Fruit fly (Drosophila melanogaster) whole organism, embryonic: ENCODE measurements around the gene Lamtor3.
A peak's percentile ranks its signal among the peaks of the same experiment; 100 is the strongest.

Source experiments
- Abd-B ChIP-seq: fragments of 200-800 bp; sonication (Bioruptor generic); optimal IDR thresholded peaks from 2 replicates; lab custom pipeline; 2018; ENCODE audit warnings: missing biosample characterization, mild to moderate bottlenecking, missing genetic modification characterization, moderate library complexity
- Adf1 ChIP-seq: fragments of 200-800 bp; sonication (Bioruptor generic); IDR thresholded peaks from 2 replicates; pipeline ENCODE4 v1.3.6; 2022; ENCODE audit warnings: missing biosample characterization, missing genetic modification characterization
- Atf6 ChIP-seq: fragments of 200-800 bp; sonication (Bioruptor generic); IDR thresholded peaks from 2 replicates; pipeline ENCODE4 v1.3.6; 2022; ENCODE audit warnings: missing biosample characterization, missing genetic modification characterization
- C15 ChIP-seq: fragments of 200-800 bp; sonication (Bioruptor generic); IDR thresholded peaks from 3 replicates; pipeline ENCODE4 v1.3.6; 2022; ENCODE audit warnings: missing biosample characterization, missing genetic modification characterization
- CG10543 ChIP-seq: fragments of 200-800 bp; sonication (Bioruptor generic); optimal IDR thresholded peaks from 3 replicates; lab custom pipeline; 2017; ENCODE audit warnings: missing biosample characterization, mild to moderate bottlenecking, missing genetic modification characterization, moderate library complexity
- CG12299 ChIP-seq: fragments of 200-800 bp; sonication (Bioruptor generic); optimal IDR thresholded peaks from 2 replicates; lab custom pipeline; 2018; ENCODE audit warnings: missing biosample characterization, mild to moderate bottlenecking, missing genetic modification characterization
- CG14441 ChIP-seq: fragments of 200-800 bp; sonication (Bioruptor generic); IDR thresholded peaks from 2 replicates; pipeline ENCODE4 v1.3.6; 2022; ENCODE audit warnings: missing biosample characterization, missing genetic modification characterization
- CG14965 ChIP-seq: fragments of 200-800 bp; sonication (Bioruptor generic); optimal IDR thresholded peaks from 2 replicates; lab custom pipeline; 2016; ENCODE audit warnings: missing biosample characterization, missing genetic modification characterization, borderline replicate concordance
- CG1603 ChIP-seq: fragments of 200-800 bp; sonication (Bioruptor generic); optimal IDR thresholded peaks from 2 replicates; lab custom pipeline; 2019; ENCODE audit warnings: missing biosample characterization, mild to moderate bottlenecking, missing genetic modification characterization, moderate library complexity
- CG17361 ChIP-seq: fragments of 200-800 bp; sonication (Bioruptor generic); IDR thresholded peaks from 3 replicates; pipeline ENCODE4 v1.3.6; 2022; ENCODE audit warnings: missing biosample characterization, missing genetic modification characterization
- CG17612 ChIP-seq: fragments of 200-800 bp; sonication (Bioruptor generic); IDR thresholded peaks from 2 replicates; pipeline ENCODE4 v1.3.6; 2022; ENCODE audit warnings: missing biosample characterization, missing genetic modification characterization
- CG1792 ChIP-seq: fragments of 200-800 bp; sonication (Bioruptor generic); optimal IDR thresholded peaks from 2 replicates; lab custom pipeline; 2016; ENCODE audit warnings: missing biosample characterization, missing genetic modification characterization
- CG18476 ChIP-seq: fragments of 200-800 bp; sonication (Bioruptor generic); optimal IDR thresholded peaks from 2 replicates; lab custom pipeline; 2016; ENCODE audit warnings: missing biosample characterization, mild to moderate bottlenecking, missing genetic modification characterization
- CG2199 ChIP-seq: fragments of 200-800 bp; sonication (Bioruptor generic); IDR thresholded peaks from 3 replicates; pipeline ENCODE4 v1.3.6; 2022; ENCODE audit warnings: missing biosample characterization, missing genetic modification characterization
- CG2202 ChIP-seq: fragments of 200-800 bp; sonication (Bioruptor generic); optimal IDR thresholded peaks from 2 replicates; lab custom pipeline; 2018; ENCODE audit warnings: missing biosample characterization, mild to moderate bottlenecking, missing genetic modification characterization
- CG2678 ChIP-seq: fragments of 200-800 bp; sonication (Bioruptor generic); optimal IDR thresholded peaks from 3 replicates; lab custom pipeline; 2019; ENCODE audit warnings: missing biosample characterization, mild to moderate bottlenecking, missing genetic modification characterization, moderate library complexity
- CG2712 ChIP-seq: fragments of 200-800 bp; optimal IDR thresholded peaks from 3 replicates; lab custom pipeline; 2019; ENCODE audit warnings: missing biosample characterization, mild to moderate bottlenecking, missing genetic modification characterization, moderate library complexity
- CG2889 ChIP-seq: fragments of 200-800 bp; sonication (Bioruptor generic); IDR thresholded peaks from 3 replicates; pipeline ENCODE4 v1.3.6; 2022; ENCODE audit warnings: missing biosample characterization, missing genetic modification characterization
- CG3995 ChIP-seq: fragments of 200-800 bp; sonication (Bioruptor generic); optimal IDR thresholded peaks from 3 replicates; lab custom pipeline; 2016; ENCODE audit warnings: missing biosample characterization, missing genetic modification characterization
- CG4282 ChIP-seq: fragments of 200-800 bp; sonication (Bioruptor generic); optimal IDR thresholded peaks from 2 replicates; lab custom pipeline; 2016; ENCODE audit warnings: missing biosample characterization, missing genetic modification characterization
- Dip3 ChIP-seq: fragments of 200-800 bp; sonication (Bioruptor generic); optimal IDR thresholded peaks from 3 replicates; lab custom pipeline; 2016; ENCODE audit warnings: missing biosample characterization, missing genetic modification characterization
- ERR ChIP-seq: fragments of 200-800 bp; sonication (Bioruptor generic); optimal IDR thresholded peaks from 2 replicates; lab custom pipeline; 2016; ENCODE audit warnings: missing biosample characterization, missing genetic modification characterization
- Hr51 ChIP-seq, 2 experiments: fragments of 200-800 bp; sonication (Bioruptor generic); optimal IDR thresholded peaks; 2 replicates in 1 of 2; 3 replicates in 1 of 2; lab custom pipeline; 2016 to 2018; ENCODE audit warnings: missing biosample characterization in 2 of 2, missing genetic modification characterization in 2 of 2, mild to moderate bottlenecking in 1 of 2, moderate library complexity in 1 of 2
- Jarid2 ChIP-seq: fragments of 200-800 bp; sonication (Bioruptor generic); optimal IDR thresholded peaks from 3 replicates; lab custom pipeline; 2017; ENCODE audit warnings: mild to moderate bottlenecking, missing biosample characterization, missing genetic modification reagents, missing genetic modification characterization
- Opbp ChIP-seq: fragments of 200-800 bp; sonication (Bioruptor generic); IDR thresholded peaks from 3 replicates; pipeline ENCODE4 v1.3.6; 2022; ENCODE audit warnings: missing biosample characterization, missing genetic modification characterization; ENCODE audit not compliant: partially characterized antibody
- Scr ChIP-seq: fragments of 200-800 bp; sonication (Bioruptor generic); IDR thresholded peaks from 2 replicates; pipeline ENCODE4 v1.3.6; 2022; ENCODE audit warnings: missing biosample characterization, missing genetic modification characterization; ENCODE audit not compliant: partially characterized antibody
- Spps ChIP-seq: fragments of 200-800 bp; sonication (Bioruptor generic); optimal IDR thresholded peaks from 2 replicates; lab custom pipeline; 2018; ENCODE audit warnings: missing biosample characterization, mild to moderate bottlenecking, missing genetic modification characterization
- Stat92E ChIP-seq, 3 experiments: fragments of >200 bp in 2 of 3; fragments of 200-800 bp in 1 of 3; sonication (Bioruptor generic) in 1 of 3; optimal IDR thresholded peaks; 2 replicates each; lab custom pipeline; 2017 to 2019; ENCODE audit warnings: missing biosample characterization in 3 of 3, missing genetic modification characterization in 3 of 3, mild to moderate bottlenecking in 1 of 3, moderate library complexity in 1 of 3
- abd-A ChIP-seq: fragments of 200-800 bp; sonication (Bioruptor generic); optimal IDR thresholded peaks from 3 replicates; lab custom pipeline; 2019; ENCODE audit warnings: missing biosample characterization, mild to moderate bottlenecking, missing genetic modification characterization, moderate library complexity
- ara ChIP-seq: fragments of 200-800 bp; sonication (Bioruptor generic); IDR thresholded peaks from 2 replicates; pipeline ENCODE4 v1.3.6; 2022; ENCODE audit warnings: missing biosample characterization, missing genetic modification characterization
- bcd ChIP-seq: fragments of 200-800 bp; sonication (Bioruptor generic); optimal IDR thresholded peaks from 2 replicates; lab custom pipeline; 2017; ENCODE audit warnings: missing biosample characterization, mild to moderate bottlenecking, missing genetic modification characterization
- bsh ChIP-seq, 2 experiments: fragments of 200-800 bp; sonication (Bioruptor generic); optimal IDR thresholded peaks; 2 replicates each; lab custom pipeline; 2017 to 2018; ENCODE audit warnings: mild to moderate bottlenecking in 2 of 2, missing biosample characterization in 2 of 2, missing genetic modification characterization in 2 of 2, moderate library complexity in 1 of 2
- cato ChIP-seq: fragments of 200-800 bp; sonication (Bioruptor generic); optimal IDR thresholded peaks from 2 replicates; lab custom pipeline; 2016; ENCODE audit warnings: missing biosample characterization, missing genetic modification characterization, borderline replicate concordance
- crol ChIP-seq: fragments of 200-800 bp; sonication (Bioruptor generic); IDR thresholded peaks from 2 replicates; pipeline ENCODE4 v1.3.6; 2022; ENCODE audit warnings: missing biosample characterization, missing genetic modification characterization
- dm ChIP-seq: fragments of 200-800 bp; sonication (Bioruptor generic); optimal IDR thresholded peaks from 3 replicates; lab custom pipeline; 2016; ENCODE audit warnings: missing biosample characterization, missing genetic modification characterization
- dpn ChIP-seq, 2 experiments: fragments of 200-800 bp; sonication (Bioruptor generic); optimal IDR thresholded peaks; 3 replicates each; lab custom pipeline; 2016; ENCODE audit warnings: missing biosample characterization in 2 of 2, missing genetic modification characterization in 2 of 2
- ftz-f1 ChIP-seq: fragments of 200-800 bp; sonication (Bioruptor generic); optimal IDR thresholded peaks from 2 replicates; lab custom pipeline; 2016; ENCODE audit warnings: missing biosample characterization, missing genetic modification characterization
- gcm ChIP-seq: fragments of 200-800 bp; sonication (Bioruptor generic); optimal IDR thresholded peaks from 2 replicates; lab custom pipeline; 2019; ENCODE audit warnings: missing biosample characterization, mild to moderate bottlenecking, missing genetic modification characterization, moderate library complexity
- gfzf ChIP-seq: fragments of 200-800 bp; sonication (Bioruptor generic); optimal IDR thresholded peaks from 2 replicates; lab custom pipeline; 2016; ENCODE audit warnings: missing biosample characterization, mild to moderate bottlenecking, missing genetic modification characterization, moderate library complexity
- gro ChIP-seq: fragments of 200-800 bp; sonication (Bioruptor generic); optimal IDR thresholded peaks from 2 replicates; lab custom pipeline; 2016; ENCODE audit warnings: missing biosample characterization, missing genetic modification characterization
- knrl ChIP-seq: fragments of 200-800 bp; sonication (Bioruptor generic); IDR thresholded peaks from 3 replicates; pipeline ENCODE4 v1.3.6; 2022; ENCODE audit warnings: missing biosample characterization, missing genetic modification characterization; ENCODE audit not compliant: partially characterized antibody
- lilli ChIP-seq: fragments of 200-800 bp; sonication (Bioruptor generic); optimal IDR thresholded peaks from 3 replicates; lab custom pipeline; 2016; ENCODE audit warnings: missing biosample characterization, missing genetic modification characterization
- pros ChIP-seq: fragments of 200-800 bp; sonication (Bioruptor generic); optimal IDR thresholded peaks from 3 replicates; lab custom pipeline; 2019; ENCODE audit warnings: missing biosample characterization, mild to moderate bottlenecking, missing genetic modification characterization, moderate library complexity
- pzg ChIP-seq: fragments of 200-800 bp; sonication (Bioruptor generic); optimal IDR thresholded peaks from 3 replicates; lab custom pipeline; 2018; ENCODE audit warnings: missing biosample characterization, mild to moderate bottlenecking, missing genetic modification characterization, moderate library complexity
- sim ChIP-seq: fragments of 200-800 bp; sonication (Bioruptor generic); IDR thresholded peaks from 2 replicates; pipeline ENCODE4 v1.3.6; 2022; ENCODE audit warnings: missing biosample characterization, missing genetic modification characterization
- wek ChIP-seq: fragments of 200-800 bp; sonication (Bioruptor generic); optimal IDR thresholded peaks from 3 replicates; lab custom pipeline; 2018; ENCODE audit warnings: missing biosample characterization, mild to moderate bottlenecking, missing genetic modification characterization, moderate library complexity
- zen2 ChIP-seq: fragments of 200-800 bp; sonication (Bioruptor generic); IDR thresholded peaks from 3 replicates; pipeline ENCODE4 v1.3.6; 2022; ENCODE audit warnings: missing biosample characterization, missing genetic modification characterization; ENCODE audit not compliant: partially characterized antibody

Gene Lamtor3

DNA sequence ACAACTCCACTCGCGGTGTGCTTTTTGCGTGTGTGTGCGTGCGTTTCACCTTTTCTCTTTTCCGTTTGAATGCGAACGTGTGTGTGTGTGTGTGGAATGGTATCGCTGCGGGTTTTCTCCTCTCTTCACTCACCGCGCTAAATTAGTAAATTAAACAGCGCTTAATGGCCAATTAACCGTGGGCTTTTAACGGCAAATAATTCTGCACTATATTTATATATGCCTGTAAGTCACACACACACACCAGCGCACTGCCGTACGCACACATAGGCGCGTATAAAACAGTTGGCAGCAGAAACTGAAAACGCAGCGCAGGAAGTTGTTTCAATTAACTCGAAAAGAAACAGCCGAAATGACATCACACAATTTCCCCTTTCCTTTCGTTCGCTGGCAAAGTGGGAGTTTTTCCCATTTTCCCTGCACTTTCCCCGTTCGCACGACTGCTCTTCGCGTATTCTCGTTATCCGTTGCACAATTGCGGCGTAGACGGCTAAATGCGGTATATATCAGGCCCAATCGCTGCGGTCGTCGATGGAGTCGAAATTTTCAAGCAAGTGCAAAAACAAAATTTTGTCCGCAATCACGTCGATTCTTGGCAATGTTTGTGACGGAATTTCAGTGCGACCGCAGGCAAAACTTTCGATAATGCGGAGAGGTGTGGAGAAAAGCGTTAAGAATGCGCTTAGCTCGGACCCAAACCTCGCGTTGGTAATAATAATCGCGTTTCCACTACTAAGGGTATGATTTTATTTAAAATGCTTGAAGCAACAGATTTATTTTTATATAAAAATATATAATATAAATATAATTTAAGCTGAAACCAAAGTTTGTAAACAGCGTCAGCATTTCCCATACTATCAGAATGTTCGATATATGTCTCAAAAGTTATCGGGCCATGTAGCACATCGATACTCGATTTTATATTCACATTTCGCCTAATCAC, 8.2 kb upstream of the Lamtor3 start, which contains the start of gene BicD (continued):
- TF ChIP-seq dpn (GFP tag; optimal IDR thresholded peaks at IDR 0.05; lab: Kevin White, UChicago) (no peak), Abd-B (GFP tag; lab: Kevin White, UChicago) (peak; percentile 39), CG12299 (tag; lab: Kevin White, UChicago) (no peak), ftz-f1 (GFP tag; lab: Kevin White, UChicago) (no peak), abd-A (tag; lab: Kevin White, UChicago) (no peak), CG3995 (GFP tag; lab: Kevin White, UChicago) (peak; percentile 7), CG2889 (GFP tag; lab: Robert Waterston, UW) (no peak), CG2202 (tag; lab: Kevin White, UChicago) (no peak), Dip3 (GFP tag; lab: Kevin White, UChicago) (no peak), Hr51 (GFP tag; optimal IDR thresholded peaks at IDR 0.05; lab: Kevin White, UChicago) (no peak), knrl (GFP tag; lab: Robert Waterston, UW) (peak; percentile 73), CG10543 (GFP tag; lab: Kevin White, UChicago) (peak; percentile 12), Adf1 (GFP tag; lab: Robert Waterston, UW) (no peak; the same call in 1 of the 2 replicates), ara (no peak), CG2712 (tag; lab: Kevin White, UChicago) (peak; percentile 60), CG14441 (GFP tag; lab: Robert Waterston, UW) (no peak), Scr (GFP tag; lab: Robert Waterston, UW) (peak; percentile 70), Atf6 (GFP tag; lab: Robert Waterston, UW) (peak; percentile 17; the same call in 1 of the 2 replicates), dm (no peak), C15 (no peak), sim (GFP tag; lab: Robert Waterston, UW) (no peak), ERR (no peak), wek (GFP tag; lab: Kevin White, UChicago) (peak; percentile 37), bcd (GFP tag; lab: Kevin White, UChicago) (no peak), CG14965 (GFP tag; lab: Kevin White, UChicago) (no peak), pzg (peak; percentile 88), CG17361 (GFP tag; lab: Robert Waterston, UW) (0 out of 3 replicates have a peak, but pooled peaks have one; percentile 36), gfzf (GFP tag; lab: Kevin White, UChicago) (peak; percentile 90), pros (GFP tag; lab: Kevin White, UChicago) (no peak), bsh (GFP tag; optimal IDR thresholded peaks at IDR 0.05; lab: Kevin White, UChicago) (peak in 1 of 2 experiments; percentile 0), CG1603 (tag; lab: Kevin White, UChicago) (peak; percentile 35), Opbp (GFP tag; lab: Robert Waterston, UW) (peak; percentile 49; the same call in 1 of the 3 replicates), CG1792 (no peak), Jarid2 (GFP tag; lab: Kevin White, UChicago) (peak; percentile 65), CG17612 (0 out of 2 replicates have a peak, but pooled peaks have one; percentile 7), CG2199 (GFP tag; lab: Robert Waterston, UW) (0 out of 3 replicates have a peak, but pooled peaks have one; percentile 26), Spps (tag; lab: Kevin White, UChicago) (no peak), gcm (no peak), CG2678 (tag; lab: Kevin White, UChicago) (peak; percentile 29), crol (GFP tag; lab: Robert Waterston, UW) (no peak), lilli (GFP tag; lab: Kevin White, UChicago) (no peak), gro (GFP tag; lab: Kevin White, UChicago) (no peak), zen2 (peak; percentile 50; the same call in 1 of the 3 replicates), Stat92E (GFP tag; optimal IDR thresholded peaks at IDR 0.05; lab: Kevin White, UChicago) (peak in 1 of 3 experiments; percentile 17), cato (no peak), CG4282 (no peak), CG18476 (GFP tag; lab: Kevin White, UChicago) (no peak)
